Fruit fly (Drosophila melanogaster): ENCODE results near the gene Exo84.

Gene Exo84

dm6 chr3R:26039793-26040335 is 12.2 kb downstream of the Exo84 start (continued):
- TF ChIP-seq Trl (optimal IDR thresholded peaks at IDR 0.05): no peak
- TF ChIP-seq Trl (GFP tag; optimal IDR thresholded peaks at IDR 0.05): no peak
- no peak for TF ChIP-seq dysf (GFP tag; IDR thresholded peaks at IDR 0.05)
- no peak for TF ChIP-seq CG4404 (GFP tag; IDR thresholded peaks at IDR 0.05)
- no peak for TF ChIP-seq lmd (GFP tag; IDR thresholded peaks at IDR 0.05)
- peak; percentile 41; the same call in 1 of the 3 replicates for TF ChIP-seq CG6791 (GFP tag; IDR thresholded peaks at IDR 0.05; ENCODE audit: partially characterized antibody)
- no peak for TF ChIP-seq Hsf (GFP tag; optimal IDR thresholded peaks at IDR 0.05)
- TF ChIP-seq Optix (GFP tag; IDR thresholded peaks at IDR 0.05): no peak
- no peak for TF ChIP-seq bcd (GFP tag; optimal IDR thresholded peaks at IDR 0.05)
- peak; percentile 18 for TF ChIP-seq Jarid2 (GFP tag; optimal IDR thresholded peaks at IDR 0.05)
- no peak for TF ChIP-seq hth (optimal IDR thresholded peaks at IDR 0.05)
- no peak for TF ChIP-seq Neu2 (GFP tag; optimal IDR thresholded peaks at IDR 0.05; ENCODE audit: borderline replicate concordance)
- no peak for TF ChIP-seq CG1233 (GFP tag; optimal IDR thresholded peaks at IDR 0.05)
- TF ChIP-seq D (optimal IDR thresholded peaks at IDR 0.05): peak; percentile 48
- TF ChIP-seq D (GFP tag; optimal IDR thresholded peaks at IDR 0.05): peak; percentile 4
- no peak for TF ChIP-seq Dll (GFP tag; IDR thresholded peaks at IDR 0.05; ENCODE audit: partially characterized antibody)
- no peak for TF ChIP-seq sc (optimal IDR thresholded peaks at IDR 0.05)
- peak; percentile 51 for TF ChIP-seq sc (GFP tag; optimal IDR thresholded peaks at IDR 0.05)
- TF ChIP-seq CG7839 (tag; optimal IDR thresholded peaks at IDR 0.05): no peak
- TF ChIP-seq Mrtf (GFP tag; IDR thresholded peaks at IDR 0.05): no peak
- TF ChIP-seq Sin3A (optimal IDR thresholded peaks at IDR 0.05): no peak
- no peak for TF ChIP-seq Hr39 (optimal IDR thresholded peaks at IDR 0.05)
- no peak for TF ChIP-seq Dip2 (GFP tag; IDR thresholded peaks at IDR 0.05)
- no peak for TF ChIP-seq CG11247 (GFP tag; IDR thresholded peaks at IDR 0.05)
- TF ChIP-seq fd3F (GFP tag; optimal IDR thresholded peaks at IDR 0.05): no peak
- TF ChIP-seq ase (GFP tag; IDR thresholded peaks at IDR 0.05): peak; percentile 74
- peak; percentile 73 for TF ChIP-seq Kr (GFP tag; optimal IDR thresholded peaks at IDR 0.05)
- TF ChIP-seq CG4424 (GFP tag; optimal IDR thresholded peaks at IDR 0.05): no peak
- no peak for TF ChIP-seq CG7372 (GFP tag; IDR thresholded peaks at IDR 0.05)
- TF ChIP-seq CG7357 (GFP tag; IDR thresholded peaks at IDR 0.05): no peak
- TF ChIP-seq br (optimal IDR thresholded peaks at IDR 0.05): no peak
- no peak for TF ChIP-seq MTF-1 (GFP tag; optimal IDR thresholded peaks at IDR 0.05; ENCODE audit: borderline replicate concordance)
- TF ChIP-seq Sry-β (GFP tag; optimal IDR thresholded peaks at IDR 0.05): no peak
- TF ChIP-seq CG34422 (GFP tag; IDR thresholded peaks at IDR 0.05): no peak
- peak; percentile 96 for TF ChIP-seq CG4360 (GFP tag; IDR thresholded peaks at IDR 0.05)
- no peak for TF ChIP-seq Side (GFP tag; optimal IDR thresholded peaks at IDR 0.05)
- no peak for TF ChIP-seq CG7987 (GFP tag; optimal IDR thresholded peaks at IDR 0.05)
- no peak for TF ChIP-seq ro (GFP tag; IDR thresholded peaks at IDR 0.05)
- no peak for TF ChIP-seq ftz-f1 (GFP tag; optimal IDR thresholded peaks at IDR 0.05)
- TF ChIP-seq ranshi (GFP tag; IDR thresholded peaks at IDR 0.05): no peak
- TF ChIP-seq Tbp (GFP tag; optimal IDR thresholded peaks at IDR 0.05): peak; percentile 88
- TF ChIP-seq CG17328 (GFP tag; IDR thresholded peaks at IDR 0.05): no peak
- TF ChIP-seq pan (optimal IDR thresholded peaks at IDR 0.05): no peak
- no peak for TF ChIP-seq pan (GFP tag; optimal IDR thresholded peaks at IDR 0.05 in 1 of 2, IDR thresholded peaks at IDR 0.05 in 1 of 2)
- TF ChIP-seq salm (tag; optimal IDR thresholded peaks at IDR 0.05): no peak
- TF ChIP-seq HLHmδ (GFP tag; optimal IDR thresholded peaks at IDR 0.05): peak; percentile 74
- no peak for TF ChIP-seq maf-S (GFP tag; optimal IDR thresholded peaks at IDR 0.05)
- TF ChIP-seq CG5245 (GFP tag; optimal IDR thresholded peaks at IDR 0.05): no peak
- no peak for TF ChIP-seq eyg (GFP tag; optimal IDR thresholded peaks at IDR 0.05)
- TF ChIP-seq Adf1 (GFP tag; IDR thresholded peaks at IDR 0.05): no peak
- TF ChIP-seq seq (GFP tag; IDR thresholded peaks at IDR 0.05): peak; percentile 60; the same call in 1 of the 2 replicates
- TF ChIP-seq Doc3 (GFP tag; IDR thresholded peaks at IDR 0.05; ENCODE audit: partially characterized antibody): no peak
- no peak for TF ChIP-seq hb (GFP tag; IDR thresholded peaks at IDR 0.05; ENCODE audit: partially characterized antibody)
- TF ChIP-seq Drgx (GFP tag; IDR thresholded peaks at IDR 0.05): no peak
- no peak for TF ChIP-seq sens-2 (GFP tag; IDR thresholded peaks at IDR 0.05)

All from whole organism, embryonic.